Fruit fly (Drosophila melanogaster) whole organism, prepupa: ENCODE measurements around the gene CG3368.

Experiments
- Blimp-1 ChIP-seq: fragments of 200-800 bp; sonication (Bioruptor generic); optimal IDR thresholded peaks from 3 replicates; lab custom pipeline; 2017; ENCODE audit warnings: missing biosample characterization, missing genetic modification characterization, mild to moderate bottlenecking, moderate library complexity, missing genetic modification reagents
- CG10631 ChIP-seq: fragments of 200-800 bp; sonication (Bioruptor generic); optimal IDR thresholded peaks from 2 replicates; lab custom pipeline; 2016; ENCODE audit warnings: missing biosample characterization, missing genetic modification characterization
- CG10669 ChIP-seq: fragments of 200-800 bp; sonication (Bioruptor generic); optimal IDR thresholded peaks from 3 replicates; lab custom pipeline; 2018; ENCODE audit warnings: missing biosample characterization, mild to moderate bottlenecking, missing genetic modification characterization, moderate library complexity
- CG11762 ChIP-seq: fragments of 200-800 bp; sonication (Bioruptor generic); optimal IDR thresholded peaks from 3 replicates; lab custom pipeline; 2016; ENCODE audit warnings: missing biosample characterization, missing genetic modification characterization; ENCODE audit not compliant: insufficient read depth
- CG11902 ChIP-seq: fragments of 200-800 bp; sonication (Bioruptor generic); optimal IDR thresholded peaks from 3 replicates; lab custom pipeline; 2016; ENCODE audit warnings: missing biosample characterization, missing genetic modification characterization
- CG1621 ChIP-seq: fragments of 200-800 bp; sonication (Bioruptor generic); optimal IDR thresholded peaks from 3 replicates; lab custom pipeline; 2018; ENCODE audit warnings: missing biosample characterization, mild to moderate bottlenecking, missing genetic modification characterization
- CG16779 ChIP-seq: fragments of 200-800 bp; sonication (Bioruptor generic); optimal IDR thresholded peaks from 3 replicates; lab custom pipeline; 2017; ENCODE audit warnings: missing biosample characterization, mild to moderate bottlenecking, missing genetic modification characterization
- CG3032 ChIP-seq: fragments of 200-800 bp; optimal IDR thresholded peaks from 2 replicates; lab custom pipeline; 2019; ENCODE audit warnings: missing biosample characterization, mild to moderate bottlenecking, missing genetic modification characterization, moderate library complexity
- CG31627 ChIP-seq: fragments of 200-800 bp; sonication (Bioruptor generic); optimal IDR thresholded peaks from 3 replicates; lab custom pipeline; 2016; ENCODE audit warnings: missing biosample characterization, missing genetic modification characterization
- CG32006 ChIP-seq: fragments of 200-800 bp; sonication (Bioruptor generic); optimal IDR thresholded peaks from 3 replicates; lab custom pipeline; 2017; ENCODE audit warnings: missing biosample characterization, mild to moderate bottlenecking, missing genetic modification characterization
- CG3919 ChIP-seq: fragments of 200-800 bp; sonication (Bioruptor generic); optimal IDR thresholded peaks from 3 replicates; lab custom pipeline; 2016; ENCODE audit warnings: missing biosample characterization, missing genetic modification characterization
- CG4318 ChIP-seq: fragments of 200-800 bp; sonication (Bioruptor generic); optimal IDR thresholded peaks from 3 replicates; lab custom pipeline; 2017; ENCODE audit warnings: missing biosample characterization, mild to moderate bottlenecking, missing genetic modification characterization
- CG6792 ChIP-seq: fragments of 200-800 bp; sonication (Bioruptor generic); optimal IDR thresholded peaks from 3 replicates; lab custom pipeline; 2016; ENCODE audit warnings: missing biosample characterization, missing genetic modification characterization
- CG6854 ChIP-seq: fragments of 200-800 bp; sonication (Bioruptor generic); optimal IDR thresholded peaks from 2 replicates; lab custom pipeline; 2017; ENCODE audit warnings: missing biosample characterization, mild to moderate bottlenecking, missing genetic modification characterization
- CG8632 ChIP-seq: fragments of 200-800 bp; sonication (Bioruptor generic); optimal IDR thresholded peaks from 3 replicates; lab custom pipeline; 2016; ENCODE audit warnings: missing biosample characterization, missing genetic modification characterization
- CG9139 ChIP-seq: fragments of 200-800 bp; sonication (Bioruptor generic); optimal IDR thresholded peaks from 3 replicates; lab custom pipeline; 2017; ENCODE audit warnings: missing biosample characterization, mild to moderate bottlenecking, missing genetic modification characterization
- Eip78C ChIP-seq: fragments of 200-800 bp; sonication (Bioruptor generic); peaks from one replicate; lab custom pipeline; 2016; ENCODE audit warnings: missing biosample characterization, missing genetic modification characterization
- Eip93F ChIP-seq: fragments of 200-800 bp; sonication (Bioruptor generic); optimal IDR thresholded peaks from 2 replicates; lab custom pipeline; 2016; ENCODE audit warnings: missing biosample characterization, mild to moderate bottlenecking, missing genetic modification characterization
- Ets96B ChIP-seq: fragments of 200-800 bp; optimal IDR thresholded peaks from 2 replicates; lab custom pipeline; 2019; ENCODE audit warnings: missing biosample characterization, mild to moderate bottlenecking, missing genetic modification characterization, moderate library complexity
- Gug ChIP-seq: fragments of 200-800 bp; sonication (Bioruptor generic); IDR thresholded peaks from 2 replicates; pipeline ENCODE4 v1.3.6; 2022; ENCODE audit warnings: missing biosample characterization, missing genetic modification characterization
- Hr39 ChIP-seq: fragments of 200-800 bp; sonication (Bioruptor generic); optimal IDR thresholded peaks from 2 replicates; lab custom pipeline; 2016; ENCODE audit warnings: missing biosample characterization, missing genetic modification characterization
- Hr4 ChIP-seq: fragments of 200-800 bp; sonication (Bioruptor generic); optimal IDR thresholded peaks from 3 replicates; lab custom pipeline; 2016; ENCODE audit warnings: missing biosample characterization, missing genetic modification characterization
- Lpt ChIP-seq: fragments of 200-800 bp; sonication (Bioruptor generic); optimal IDR thresholded peaks from 3 replicates; lab custom pipeline; 2016; ENCODE audit warnings: missing biosample characterization, missing genetic modification characterization
- Met ChIP-seq: fragments of 200-800 bp; sonication (Bioruptor generic); optimal IDR thresholded peaks from 3 replicates; lab custom pipeline; 2016; ENCODE audit warnings: missing biosample characterization, missing genetic modification characterization
- OdsH ChIP-seq: fragments of 200-800 bp; sonication (Bioruptor generic); optimal IDR thresholded peaks from 3 replicates; lab custom pipeline; 2016; ENCODE audit warnings: missing biosample characterization, missing genetic modification characterization
- Smox ChIP-seq: fragments of 200-800 bp; sonication (Bioruptor generic); optimal IDR thresholded peaks from 3 replicates; lab custom pipeline; 2016; ENCODE audit warnings: missing biosample characterization, missing genetic modification characterization
- Sox14 ChIP-seq: fragments of 200-800 bp; sonication (Bioruptor generic); optimal IDR thresholded peaks from 3 replicates; lab custom pipeline; 2016; ENCODE audit warnings: missing biosample characterization, missing genetic modification characterization
- Sox15 ChIP-seq: fragments of 200-800 bp; sonication (Bioruptor generic); optimal IDR thresholded peaks from 3 replicates; lab custom pipeline; 2016; ENCODE audit warnings: missing biosample characterization, missing genetic modification characterization
- achi ChIP-seq: fragments of 200-800 bp; sonication (Bioruptor generic); optimal IDR thresholded peaks from 3 replicates; lab custom pipeline; 2016; ENCODE audit warnings: missing biosample characterization, missing genetic modification characterization
- acj6 ChIP-seq: fragments of 200-800 bp; sonication (Bioruptor generic); optimal IDR thresholded peaks from 3 replicates; lab custom pipeline; 2016; ENCODE audit warnings: missing biosample characterization, missing genetic modification characterization
- cyc ChIP-seq: fragments of 200-800 bp; sonication (Bioruptor generic); optimal IDR thresholded peaks from 3 replicates; lab custom pipeline; 2016; ENCODE audit warnings: missing biosample characterization, missing genetic modification characterization
- dac ChIP-seq: fragments of 200-800 bp; sonication (Bioruptor generic); optimal IDR thresholded peaks from 2 replicates; lab custom pipeline; 2017; ENCODE audit warnings: missing biosample characterization, mild to moderate bottlenecking, missing genetic modification characterization
- dsx ChIP-seq: fragments of 200-800 bp; optimal IDR thresholded peaks from 3 replicates; lab custom pipeline; 2019; ENCODE audit warnings: missing biosample characterization, mild to moderate bottlenecking, missing genetic modification characterization, moderate library complexity; ENCODE audit not compliant: poor library complexity, severe bottlenecking
- eg ChIP-seq: fragments of 200-800 bp; sonication (Bioruptor generic); IDR thresholded peaks from 3 replicates; pipeline ENCODE4 v1.3.6; 2022; ENCODE audit warnings: missing biosample characterization, missing genetic modification characterization
- esn ChIP-seq: fragments of 200-800 bp; sonication (Bioruptor generic); optimal IDR thresholded peaks from 2 replicates; lab custom pipeline; 2016; ENCODE audit warnings: missing biosample characterization, mild to moderate bottlenecking, missing genetic modification characterization, moderate library complexity
- fkh ChIP-seq: fragments of 200-800 bp; sonication (Bioruptor generic); optimal IDR thresholded peaks from 3 replicates; lab custom pipeline; 2017; ENCODE audit warnings: missing biosample characterization, mild to moderate bottlenecking, missing genetic modification characterization, moderate library complexity
- lz ChIP-seq: fragments of 200-800 bp; sonication (Bioruptor generic); optimal IDR thresholded peaks from 3 replicates; lab custom pipeline; 2016; ENCODE audit warnings: missing biosample characterization, missing genetic modification characterization
- net ChIP-seq: fragments of 200-800 bp; sonication (Bioruptor generic); optimal IDR thresholded peaks from 3 replicates; lab custom pipeline; 2016; ENCODE audit warnings: missing biosample characterization, missing genetic modification characterization
- pdm3 ChIP-seq: fragments of 200-800 bp; sonication (Bioruptor generic); optimal IDR thresholded peaks from 3 replicates; lab custom pipeline; 2016; ENCODE audit warnings: missing biosample characterization, missing genetic modification characterization
- salr ChIP-seq, 2 experiments: fragments of 200-800 bp; sonication (Bioruptor generic); optimal IDR thresholded peaks; 3 replicates each; lab custom pipeline; 2016 to 2018; ENCODE audit warnings: missing biosample characterization in 2 of 2, missing genetic modification characterization in 2 of 2, mild to moderate bottlenecking in 1 of 2
- svp ChIP-seq: fragments of 200-800 bp; sonication (Bioruptor generic); peaks from one replicate; lab custom pipeline; 2016; ENCODE audit warnings: missing biosample characterization, missing genetic modification characterization
- topi ChIP-seq: fragments of 200-800 bp; sonication (Bioruptor generic); optimal IDR thresholded peaks from 3 replicates; lab custom pipeline; 2016; ENCODE audit warnings: missing biosample characterization, missing genetic modification characterization
- vri ChIP-seq: fragments of 200-800 bp; sonication (Bioruptor generic); optimal IDR thresholded peaks from 3 replicates; lab custom pipeline; 2016; ENCODE audit warnings: missing biosample characterization, mild to moderate bottlenecking, missing genetic modification characterization

The CG3368 gene

DNA sequence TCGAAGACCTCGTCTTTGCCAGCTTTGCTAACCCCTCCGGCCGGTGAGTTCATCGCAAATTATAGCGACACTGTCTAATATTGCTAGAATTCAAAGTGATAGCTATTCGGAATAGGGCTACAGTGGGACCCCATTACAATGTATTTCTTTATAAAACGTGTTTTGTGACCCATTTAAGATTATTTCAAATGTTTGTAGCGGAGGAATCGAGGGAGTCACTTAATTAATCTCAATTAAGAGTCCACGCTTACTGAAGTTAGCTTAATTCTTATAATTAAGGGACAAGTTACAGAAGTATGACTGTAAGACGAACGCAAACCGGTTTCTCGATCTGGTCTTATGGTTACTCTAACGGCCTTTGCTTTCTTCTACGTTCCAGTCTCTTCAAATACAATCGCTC is 6.1 kb downstream of the CG3368 start (continued):
- no peak for TF ChIP-seq CG3032
- TF ChIP-seq Gug (GFP tag; lab: Robert Waterston, UW) = 0 out of 2 replicates have a peak, but pooled peaks have one; percentile 17
- peak; percentile 36 for TF ChIP-seq Hr4 (GFP tag; lab: Kevin White, UChicago)
- TF ChIP-seq dsx (GFP tag; lab: Kevin White, UChicago) = no peak
- no peak for TF ChIP-seq CG6792
- no peak for TF ChIP-seq Blimp-1 (GFP tag; lab: Kevin White, UChicago)
- TF ChIP-seq salr (GFP tag; optimal IDR thresholded peaks at IDR 0.05; lab: Kevin White, UChicago) = no peak
- no peak for TF ChIP-seq CG9139 (GFP tag; lab: Kevin White, UChicago)
- TF ChIP-seq lz (GFP tag; lab: Kevin White, UChicago) = no peak
- peak; percentile 70 for TF ChIP-seq Eip78C (GFP tag; lab: Kevin White, UChicago)
- TF ChIP-seq CG6854 (GFP tag; lab: Kevin White, UChicago) = no peak
- TF ChIP-seq esn (GFP tag; lab: Kevin White, UChicago) = peak; percentile 31
- TF ChIP-seq eg (GFP tag; lab: Robert Waterston, UW) = peak; percentile 74
- TF ChIP-seq cyc (GFP tag; lab: Kevin White, UChicago) = peak; percentile 10
- no peak for TF ChIP-seq topi (GFP tag; lab: Kevin White, UChicago)
- peak; percentile 11 for TF ChIP-seq Hr39 (GFP tag; lab: Kevin White, UChicago)
- TF ChIP-seq CG32006 = peak; percentile 71
- no peak for TF ChIP-seq Sox15 (GFP tag; lab: Kevin White, UChicago)
- no peak for TF ChIP-seq CG11762 (GFP tag; lab: Kevin White, UChicago)
- TF ChIP-seq Lpt (GFP tag; lab: Kevin White, UChicago) = no peak
- no peak for TF ChIP-seq vri (GFP tag; lab: Kevin White, UChicago)
- no peak for TF ChIP-seq CG10669
- peak; percentile 12 for TF ChIP-seq CG16779 (tag; lab: Kevin White, UChicago)
- peak; percentile 41 for TF ChIP-seq Met (GFP tag; lab: Kevin White, UChicago)

DNA sequence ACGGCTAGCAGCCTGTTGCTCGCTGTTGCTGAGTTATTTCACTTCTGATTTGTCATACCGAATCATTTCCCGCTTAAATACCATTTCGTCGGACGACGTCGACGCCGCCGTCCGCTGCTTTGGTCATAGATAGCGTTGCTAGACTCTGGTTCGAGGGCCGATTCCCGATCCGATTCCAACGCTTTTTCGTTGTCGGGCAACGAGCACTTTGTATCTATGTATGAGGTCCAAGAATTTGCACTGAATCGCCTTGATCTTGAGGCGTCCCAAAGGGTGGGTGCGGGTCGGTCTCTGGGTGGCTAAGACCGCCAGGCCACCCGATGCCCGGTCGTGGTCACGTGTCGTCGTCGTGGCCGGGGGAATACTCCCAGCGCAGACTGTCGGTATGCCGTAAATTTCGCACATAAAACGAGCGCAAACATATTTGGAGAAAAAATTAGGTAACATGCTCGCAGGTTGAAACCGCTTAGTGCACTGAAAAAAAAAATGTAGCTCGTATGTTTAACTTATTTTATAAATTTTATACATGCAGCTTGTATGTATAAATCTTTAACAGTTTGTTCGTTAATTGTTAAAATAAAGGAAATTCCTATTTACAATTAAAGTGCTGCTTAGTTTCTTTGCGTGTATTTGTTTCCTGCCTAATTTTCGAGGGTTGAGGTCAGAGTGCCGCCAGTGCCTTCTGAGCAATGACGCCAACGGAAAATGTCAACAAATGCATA is 8.7 kb downstream of the CG3368 start, which contains the start of gene CG3348:
Gene CG3348 (minus strand): TSS at position 51 of the 722 bp plus-strand sequence.
- TF ChIP-seq CG6854 (GFP tag; lab: Kevin White, UChicago) (no peak), CG4318 (GFP tag; lab: Kevin White, UChicago) (no peak), CG31627 (GFP tag; lab: Kevin White, UChicago) (peak; percentile 48), Eip78C (GFP tag; lab: Kevin White, UChicago) (no peak), lz (GFP tag; lab: Kevin White, UChicago) (peak; percentile 34), net (GFP tag; lab: Kevin White, UChicago) (no peak), Sox14 (peak; percentile 11), Met (GFP tag; lab: Kevin White, UChicago) (peak; percentile 50), cyc (GFP tag; lab: Kevin White, UChicago) (peak; percentile 35), svp (GFP tag; lab: Kevin White, UChicago) (peak; percentile 76), CG6792 (peak; percentile 11), fkh (GFP tag; lab: Kevin White, UChicago) (peak; percentile 56), vri (GFP tag; lab: Kevin White, UChicago) (peak; percentile 52), pdm3 (GFP tag; lab: Kevin White, UChicago) (peak; percentile 1), CG32006 (peak; percentile 13), Hr39 (GFP tag; lab: Kevin White, UChicago) (peak; percentile 58), CG10631 (GFP tag; lab: Kevin White, UChicago) (peak; percentile 2), Ets96B (tag; lab: Kevin White, UChicago) (no peak), CG3919 (GFP tag; lab: Kevin White, UChicago) (peak; percentile 10), dac (no peak), topi (GFP tag; lab: Kevin White, UChicago) (peak; percentile 39), OdsH (peak; percentile 1), eg (GFP tag; lab: Robert Waterston, UW) (peak; percentile 48; the same call in 1 of the 3 replicates), esn (GFP tag; lab: Kevin White, UChicago) (peak; percentile 56), CG10669 (peak; percentile 10), CG11902 (GFP tag; lab: Kevin White, UChicago) (no peak), Smox (GFP tag; lab: Kevin White, UChicago) (peak; percentile 30), CG8632 (GFP tag; lab: Kevin White, UChicago) (no peak), Eip93F (no peak), CG1621 (tag; lab: Kevin White, UChicago) (no peak), achi (GFP tag; lab: Kevin White, UChicago) (peak; percentile 9), Hr4 (GFP tag; lab: Kevin White, UChicago) (peak; percentile 6), acj6 (peak; percentile 29)
